Fruit fly (Drosophila melanogaster) whole organism, prepupa: ENCODE results near the gene Ntl.
"Not testable (repeated sequence)": the region's sequence is repeated elsewhere in the genome, so short reads cannot be mapped to it uniquely, and the experiment has no call there.

ENCODE experiments used
- CG10631 ChIP-seq: fragments of 200-800 bp; sonication (Bioruptor generic); optimal IDR thresholded peaks from 2 replicates; lab custom pipeline; 2016; ENCODE audit warnings: missing biosample characterization, missing genetic modification characterization
- CG10669 ChIP-seq: fragments of 200-800 bp; sonication (Bioruptor generic); optimal IDR thresholded peaks from 3 replicates; lab custom pipeline; 2018; ENCODE audit warnings: missing biosample characterization, mild to moderate bottlenecking, missing genetic modification characterization, moderate library complexity
- CG11294 ChIP-seq: fragments of 200-800 bp; sonication (Bioruptor generic); IDR thresholded peaks from 2 replicates; pipeline ENCODE4 v1.3.6; 2022; ENCODE audit warnings: missing biosample characterization, missing genetic modification characterization
- CG15336 ChIP-seq: fragments of 200-800 bp; sonication (Bioruptor generic); IDR thresholded peaks from 2 replicates; pipeline ENCODE4 v1.3.6; 2022; ENCODE audit warnings: missing biosample characterization, missing genetic modification characterization
- CG3032 ChIP-seq: fragments of 200-800 bp; optimal IDR thresholded peaks from 2 replicates; lab custom pipeline; 2019; ENCODE audit warnings: missing biosample characterization, mild to moderate bottlenecking, missing genetic modification characterization, moderate library complexity
- CG34406 ChIP-seq: fragments of 200-800 bp; sonication (Bioruptor generic); optimal IDR thresholded peaks from 3 replicates; lab custom pipeline; 2016; ENCODE audit warnings: missing biosample characterization, missing genetic modification characterization
- CG3919 ChIP-seq: fragments of 200-800 bp; sonication (Bioruptor generic); optimal IDR thresholded peaks from 3 replicates; lab custom pipeline; 2016; ENCODE audit warnings: missing biosample characterization, missing genetic modification characterization
- CG6276 ChIP-seq: fragments of 200-800 bp; sonication (Bioruptor generic); optimal IDR thresholded peaks from 2 replicates; lab custom pipeline; 2017; ENCODE audit warnings: missing biosample characterization, mild to moderate bottlenecking, missing genetic modification characterization
- CG6792 ChIP-seq: fragments of 200-800 bp; sonication (Bioruptor generic); optimal IDR thresholded peaks from 3 replicates; lab custom pipeline; 2016; ENCODE audit warnings: missing biosample characterization, missing genetic modification characterization
- CG6854 ChIP-seq: fragments of 200-800 bp; sonication (Bioruptor generic); optimal IDR thresholded peaks from 2 replicates; lab custom pipeline; 2017; ENCODE audit warnings: missing biosample characterization, mild to moderate bottlenecking, missing genetic modification characterization
- CG8119 ChIP-seq: fragments of 200-800 bp; sonication (Bioruptor generic); IDR thresholded peaks from 3 replicates; pipeline ENCODE4 v1.3.6; 2022; ENCODE audit warnings: missing biosample characterization, missing genetic modification characterization
- CG9139 ChIP-seq: fragments of 200-800 bp; sonication (Bioruptor generic); optimal IDR thresholded peaks from 3 replicates; lab custom pipeline; 2017; ENCODE audit warnings: missing biosample characterization, mild to moderate bottlenecking, missing genetic modification characterization
- Eip75B ChIP-seq: fragments of 200-800 bp; sonication (Bioruptor generic); optimal IDR thresholded peaks from 3 replicates; lab custom pipeline; 2016; ENCODE audit warnings: missing biosample characterization, missing genetic modification characterization
- Eip78C ChIP-seq: fragments of 200-800 bp; sonication (Bioruptor generic); peaks from one replicate; lab custom pipeline; 2016; ENCODE audit warnings: missing biosample characterization, missing genetic modification characterization
- Ets96B ChIP-seq: fragments of 200-800 bp; optimal IDR thresholded peaks from 2 replicates; lab custom pipeline; 2019; ENCODE audit warnings: missing biosample characterization, mild to moderate bottlenecking, missing genetic modification characterization, moderate library complexity
- Gug ChIP-seq: fragments of 200-800 bp; sonication (Bioruptor generic); IDR thresholded peaks from 2 replicates; pipeline ENCODE4 v1.3.6; 2022; ENCODE audit warnings: missing biosample characterization, missing genetic modification characterization
- Hr38 ChIP-seq: sonication (Bioruptor generic); optimal IDR thresholded peaks from 2 replicates; lab custom pipeline; 2016; ENCODE audit warnings: missing biosample characterization, missing genetic modification characterization
- Hr4 ChIP-seq: fragments of 200-800 bp; sonication (Bioruptor generic); optimal IDR thresholded peaks from 3 replicates; lab custom pipeline; 2016; ENCODE audit warnings: missing biosample characterization, missing genetic modification characterization
- OdsH ChIP-seq: fragments of 200-800 bp; sonication (Bioruptor generic); optimal IDR thresholded peaks from 3 replicates; lab custom pipeline; 2016; ENCODE audit warnings: missing biosample characterization, missing genetic modification characterization
- Smox ChIP-seq: fragments of 200-800 bp; sonication (Bioruptor generic); optimal IDR thresholded peaks from 3 replicates; lab custom pipeline; 2016; ENCODE audit warnings: missing biosample characterization, missing genetic modification characterization
- Sox14 ChIP-seq: fragments of 200-800 bp; sonication (Bioruptor generic); optimal IDR thresholded peaks from 3 replicates; lab custom pipeline; 2016; ENCODE audit warnings: missing biosample characterization, missing genetic modification characterization
- cyc ChIP-seq: fragments of 200-800 bp; sonication (Bioruptor generic); optimal IDR thresholded peaks from 3 replicates; lab custom pipeline; 2016; ENCODE audit warnings: missing biosample characterization, missing genetic modification characterization
- dac ChIP-seq: fragments of 200-800 bp; sonication (Bioruptor generic); optimal IDR thresholded peaks from 2 replicates; lab custom pipeline; 2017; ENCODE audit warnings: missing biosample characterization, mild to moderate bottlenecking, missing genetic modification characterization
- dsx ChIP-seq: fragments of 200-800 bp; optimal IDR thresholded peaks from 3 replicates; lab custom pipeline; 2019; ENCODE audit warnings: missing biosample characterization, mild to moderate bottlenecking, missing genetic modification characterization, moderate library complexity; ENCODE audit not compliant: poor library complexity, severe bottlenecking
- eg ChIP-seq: fragments of 200-800 bp; sonication (Bioruptor generic); IDR thresholded peaks from 3 replicates; pipeline ENCODE4 v1.3.6; 2022; ENCODE audit warnings: missing biosample characterization, missing genetic modification characterization
- esn ChIP-seq: fragments of 200-800 bp; sonication (Bioruptor generic); optimal IDR thresholded peaks from 2 replicates; lab custom pipeline; 2016; ENCODE audit warnings: missing biosample characterization, mild to moderate bottlenecking, missing genetic modification characterization, moderate library complexity
- fd85E ChIP-seq: fragments of 200-800 bp; sonication (Bioruptor generic); optimal IDR thresholded peaks from 3 replicates; lab custom pipeline; 2016; ENCODE audit warnings: missing biosample characterization, missing genetic modification characterization
- lz ChIP-seq: fragments of 200-800 bp; sonication (Bioruptor generic); optimal IDR thresholded peaks from 3 replicates; lab custom pipeline; 2016; ENCODE audit warnings: missing biosample characterization, missing genetic modification characterization
- net ChIP-seq: fragments of 200-800 bp; sonication (Bioruptor generic); optimal IDR thresholded peaks from 3 replicates; lab custom pipeline; 2016; ENCODE audit warnings: missing biosample characterization, missing genetic modification characterization
- salr ChIP-seq, 2 experiments: fragments of 200-800 bp; sonication (Bioruptor generic); optimal IDR thresholded peaks; 3 replicates each; lab custom pipeline; 2016 to 2018; ENCODE audit warnings: missing biosample characterization in 2 of 2, missing genetic modification characterization in 2 of 2, mild to moderate bottlenecking in 1 of 2
- topi ChIP-seq: fragments of 200-800 bp; sonication (Bioruptor generic); optimal IDR thresholded peaks from 3 replicates; lab custom pipeline; 2016; ENCODE audit warnings: missing biosample characterization, missing genetic modification characterization
- vri ChIP-seq: fragments of 200-800 bp; sonication (Bioruptor generic); optimal IDR thresholded peaks from 3 replicates; lab custom pipeline; 2016; ENCODE audit warnings: missing biosample characterization, mild to moderate bottlenecking, missing genetic modification characterization

Ntl gene

DNA sequence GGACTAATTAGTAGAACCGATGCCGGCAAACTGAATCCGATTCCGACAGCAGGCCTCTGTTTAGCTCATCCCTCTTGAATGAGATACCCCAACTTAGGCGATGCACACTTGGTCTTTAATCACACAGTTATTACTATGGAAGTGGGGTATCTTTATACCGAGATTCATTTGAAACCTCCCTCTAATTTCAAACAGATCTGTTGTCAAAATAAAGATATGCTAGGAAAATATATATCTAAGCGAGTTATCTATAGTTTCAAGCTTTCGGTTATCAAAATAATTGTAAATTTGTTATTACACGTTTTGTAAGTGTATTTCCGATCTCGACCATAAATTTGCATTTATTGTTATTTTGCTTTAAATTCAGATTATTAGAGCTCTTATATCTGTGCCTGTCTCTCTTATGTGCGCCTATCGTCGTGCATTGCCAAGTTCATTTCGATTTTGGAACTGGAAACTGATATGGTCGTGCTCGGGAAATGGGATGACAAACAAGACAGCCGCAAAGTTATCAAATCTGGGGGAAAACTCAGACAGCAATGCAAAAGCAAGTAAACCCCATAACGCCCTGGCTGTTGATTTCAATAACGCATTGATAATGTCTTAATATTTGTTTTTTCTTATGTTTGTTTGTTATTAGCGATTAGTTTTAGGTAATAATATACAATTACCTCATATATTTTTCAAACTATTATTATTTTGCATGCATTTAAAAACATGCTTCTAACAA, 15.8 kb downstream of the Ntl start, which contains the start of gene CG13795 (continued):
- TF ChIP-seq CG6792 (GFP tag; lab: Kevin White, UChicago) = no peak
- no peak for TF ChIP-seq CG3919 (GFP tag; lab: Kevin White, UChicago)
- no peak for TF ChIP-seq dsx (GFP tag; lab: Kevin White, UChicago)
- TF ChIP-seq CG10631 (GFP tag; lab: Kevin White, UChicago) = no peak
- peak; percentile 11 for TF ChIP-seq lz (GFP tag; lab: Kevin White, UChicago)
- no peak for TF ChIP-seq topi (GFP tag; lab: Kevin White, UChicago)
- TF ChIP-seq dac (GFP tag; lab: Kevin White, UChicago) = no peak
- peak; percentile 20 for TF ChIP-seq OdsH
- peak; percentile 24 for TF ChIP-seq CG10669 (GFP tag; lab: Kevin White, UChicago)

DNA sequence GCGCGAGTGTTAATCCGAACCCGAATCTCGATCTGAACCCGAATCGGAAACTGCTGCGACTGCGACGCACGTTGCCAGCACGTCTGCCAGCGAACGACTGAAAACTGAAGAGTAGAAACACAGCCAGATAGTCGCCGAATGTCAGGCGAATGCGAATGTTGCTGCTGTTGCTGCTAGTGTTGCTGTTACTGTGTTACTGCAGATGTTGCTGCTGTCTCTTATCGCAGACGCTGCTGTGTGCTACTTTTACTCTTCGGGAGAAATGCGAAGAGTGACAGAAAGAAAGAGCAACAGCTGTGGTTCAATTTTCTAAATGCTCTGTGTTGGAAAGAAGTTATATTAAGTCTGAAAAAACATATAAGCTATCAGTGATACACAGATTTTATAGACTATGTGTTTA, 21.9 kb downstream of the Ntl start, which contains the start of gene CG13796:
Gene CG13796 (minus strand): TSS at position 101 of the 400 bp plus-strand sequence.
- not testable (repeated sequence) for TF ChIP-seq salr (GFP tag; optimal IDR thresholded peaks at IDR 0.05; lab: Kevin White, UChicago); net (GFP tag; lab: Kevin White, UChicago); eg

DNA sequence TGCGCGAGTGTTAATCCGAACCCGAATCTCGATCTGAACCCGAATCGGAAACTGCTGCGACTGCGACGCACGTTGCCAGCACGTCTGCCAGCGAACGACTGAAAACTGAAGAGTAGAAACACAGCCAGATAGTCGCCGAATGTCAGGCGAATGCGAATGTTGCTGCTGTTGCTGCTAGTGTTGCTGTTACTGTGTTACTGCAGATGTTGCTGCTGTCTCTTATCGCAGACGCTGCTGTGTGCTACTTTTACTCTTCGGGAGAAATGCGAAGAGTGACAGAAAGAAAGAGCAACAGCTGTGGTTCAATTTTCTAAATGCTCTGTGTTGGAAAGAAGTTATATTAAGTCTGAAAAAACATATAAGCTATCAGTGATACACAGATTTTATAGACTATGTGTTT, 28.0 kb downstream of the Ntl start, which contains the start of gene CG31904:
Gene CG31904 (minus strand): TSS at position 101 of the 400 bp plus-strand sequence.
- not testable (repeated sequence) for TF ChIP-seq Eip78C; Eip75B; CG6276 (GFP tag; lab: Kevin White, UChicago)

DNA sequence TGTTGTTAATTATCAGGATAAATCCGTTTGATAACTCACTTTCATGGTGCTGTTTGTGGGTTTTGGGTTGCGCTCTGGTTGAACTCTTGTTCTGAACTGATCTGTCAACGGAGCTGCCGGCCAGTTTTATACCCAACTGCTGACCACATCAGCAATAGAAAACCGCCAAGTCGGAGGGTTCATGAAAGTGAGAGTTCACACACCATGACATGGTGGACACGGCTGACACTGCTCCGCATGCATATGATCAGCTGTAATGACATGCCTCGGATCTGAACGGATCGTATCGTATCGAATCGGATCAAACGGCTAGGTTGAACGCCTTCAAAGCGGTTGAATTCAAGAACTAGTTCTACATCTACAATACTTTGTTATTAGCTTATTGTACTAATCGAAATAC, 30.8 kb downstream of the Ntl start, which contains the start of gene Acp1:
Gene Acp1 (minus strand): TSS at position 101 of the 400 bp plus-strand sequence.
- TF ChIP-seq salr (GFP tag; optimal IDR thresholded peaks at IDR 0.05; lab: Kevin White, UChicago) = no peak
- TF ChIP-seq Hr38 (GFP tag; lab: Kevin White, UChicago) = no peak
- no peak for TF ChIP-seq esn (GFP tag; lab: Kevin White, UChicago)
- no peak for TF ChIP-seq dac (GFP tag; lab: Kevin White, UChicago)
- no peak for TF ChIP-seq CG6854 (GFP tag; lab: Kevin White, UChicago)
- TF ChIP-seq CG11294 (GFP tag; lab: Robert Waterston, UW) = no peak
- TF ChIP-seq fd85E (GFP tag; lab: Kevin White, UChicago) = no peak
- TF ChIP-seq CG6792 (GFP tag; lab: Kevin White, UChicago) = no peak
- no peak for TF ChIP-seq cyc
- TF ChIP-seq Sox14 (GFP tag; lab: Kevin White, UChicago) = no peak
- no peak for TF ChIP-seq Ets96B
- no peak for TF ChIP-seq Gug (GFP tag; lab: Robert Waterston, UW)
- TF ChIP-seq Hr4 (GFP tag; lab: Kevin White, UChicago) = no peak
- TF ChIP-seq Smox (GFP tag; lab: Kevin White, UChicago) = no peak
- no peak for TF ChIP-seq CG8119 (GFP tag; lab: Robert Waterston, UW)
- TF ChIP-seq CG10631 (GFP tag; lab: Kevin White, UChicago) = no peak
- TF ChIP-seq eg = no peak
- TF ChIP-seq CG15336 (GFP tag; lab: Robert Waterston, UW) = no peak

DNA sequence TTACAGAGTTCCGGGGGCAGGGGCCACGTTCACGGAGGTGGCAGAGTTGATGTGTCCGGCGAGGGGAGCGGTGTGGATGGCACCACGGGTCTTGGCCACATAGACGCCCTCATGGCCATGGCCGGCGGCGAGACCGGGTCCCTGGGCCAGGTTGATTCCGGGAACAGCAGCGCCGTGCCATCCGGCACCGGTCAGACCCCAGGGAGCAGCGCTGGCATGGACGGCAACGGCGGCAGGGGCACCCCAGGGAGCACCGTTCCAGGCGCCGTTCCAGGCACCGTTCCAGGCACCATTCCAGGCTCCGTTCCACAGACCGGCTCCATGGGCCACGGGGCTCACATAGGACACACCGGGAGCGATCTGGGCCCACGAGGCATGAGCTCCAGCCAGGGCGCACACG, 33.5 kb downstream of the Ntl start:
- no peak for TF ChIP-seq CG10631 (GFP tag; lab: Kevin White, UChicago)
- no peak for TF ChIP-seq CG3032 (tag; lab: Kevin White, UChicago)
- no peak for TF ChIP-seq CG34406
- TF ChIP-seq Gug (GFP tag; lab: Robert Waterston, UW) = no peak
- TF ChIP-seq Hr4 (GFP tag; lab: Kevin White, UChicago) = no peak
- no peak for TF ChIP-seq Eip75B
- no peak for TF ChIP-seq CG9139 (GFP tag; lab: Kevin White, UChicago)
- TF ChIP-seq dac (GFP tag; lab: Kevin White, UChicago) = no peak
- no peak for TF ChIP-seq CG3919 (GFP tag; lab: Kevin White, UChicago)
- no peak for TF ChIP-seq vri (GFP tag; lab: Kevin White, UChicago)
